Fruit fly (Drosophila melanogaster) Kc167 (cell line): Measurements from ENCODE around the gene osp.

Experiments used
- Myc ChIP-seq: fragments of >200 bp; optimal IDR thresholded peaks from 2 replicates; lab custom pipeline; 2017; ENCODE audit warnings: missing external identifiers
- Sin3A ChIP-seq: fragments of >200 bp; optimal IDR thresholded peaks from 2 replicates; lab custom pipeline; 2018; ENCODE audit warnings: missing external identifiers
- h ChIP-seq: fragments of >200 bp; optimal IDR thresholded peaks from 3 replicates; lab custom pipeline; 2018; ENCODE audit warnings: missing external identifiers
- insv ChIP-seq: fragments of >200 bp; optimal IDR thresholded peaks from 3 replicates; lab custom pipeline; 2018; ENCODE audit warnings: missing external identifiers
- psq ChIP-seq: fragments of >200 bp; optimal IDR thresholded peaks from 2 replicates; lab custom pipeline; 2017; ENCODE audit warnings: missing external identifiers
- ttk ChIP-seq: sonication (Bioruptor generic); optimal IDR thresholded peaks from 2 replicates; lab custom pipeline; 2017; ENCODE audit warnings: missing external identifiers

Gene osp

DNA sequence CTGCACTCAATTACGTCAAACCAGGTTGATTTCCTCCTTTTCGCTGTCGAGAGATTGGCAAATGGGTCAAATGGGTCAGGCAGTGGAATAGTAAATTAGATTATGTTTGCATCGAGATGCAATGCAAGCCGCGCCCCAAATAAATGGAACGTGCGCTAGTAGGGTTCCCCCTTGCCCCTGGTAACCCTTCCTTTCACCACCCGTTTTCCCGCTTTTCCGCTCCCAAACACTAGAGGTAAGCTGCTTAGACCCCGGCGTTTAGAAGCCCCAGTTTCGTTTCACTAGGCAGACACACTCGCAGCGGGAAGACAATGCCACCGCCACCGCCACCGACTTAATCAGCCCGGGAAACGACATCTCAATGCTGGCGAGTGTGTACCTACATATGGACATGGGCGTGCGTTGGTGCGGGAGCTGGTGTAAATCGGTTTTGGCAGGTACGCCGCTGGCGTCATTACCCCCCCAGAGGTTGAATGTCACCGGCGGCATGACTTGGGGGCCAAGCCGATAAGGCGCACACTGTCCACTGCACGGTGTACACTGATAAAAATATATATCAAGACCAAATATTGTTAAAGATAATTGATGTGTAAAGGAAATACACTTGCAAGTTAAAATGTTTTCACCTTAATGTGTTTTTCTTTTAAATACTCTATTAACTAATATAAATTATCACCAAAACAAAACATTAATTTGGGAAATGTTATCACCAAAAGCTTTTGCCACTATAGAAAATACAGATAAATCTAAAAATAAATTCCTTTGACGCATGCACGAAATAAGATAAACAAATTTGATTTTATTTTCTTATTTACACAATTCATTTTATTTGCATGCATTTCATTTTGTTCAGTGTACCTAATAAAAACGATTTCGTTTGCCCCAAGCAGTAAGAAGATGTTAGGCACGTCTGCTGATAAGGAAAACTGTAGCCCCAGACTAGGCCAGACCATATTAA is 75.9 kb downstream of the osp start:
- no peak for TF ChIP-seq h (lab: Kevin White, UChicago)
- no peak for TF ChIP-seq Sin3A (lab: Kevin White, UChicago)
- TF ChIP-seq ttk (lab: Kevin White, UChicago): no peak

dm6 chr2L:14611358-14612037 is 77.6 kb downstream of the osp start:
- no peak for TF ChIP-seq psq
- TF ChIP-seq Myc (lab: Kevin White, UChicago): no peak
- TF ChIP-seq Sin3A (lab: Kevin White, UChicago): no peak
- TF ChIP-seq h (lab: Kevin White, UChicago): no peak
- no peak for TF ChIP-seq ttk (lab: Kevin White, UChicago)
- TF ChIP-seq insv (lab: Kevin White, UChicago): no peak

DNA sequence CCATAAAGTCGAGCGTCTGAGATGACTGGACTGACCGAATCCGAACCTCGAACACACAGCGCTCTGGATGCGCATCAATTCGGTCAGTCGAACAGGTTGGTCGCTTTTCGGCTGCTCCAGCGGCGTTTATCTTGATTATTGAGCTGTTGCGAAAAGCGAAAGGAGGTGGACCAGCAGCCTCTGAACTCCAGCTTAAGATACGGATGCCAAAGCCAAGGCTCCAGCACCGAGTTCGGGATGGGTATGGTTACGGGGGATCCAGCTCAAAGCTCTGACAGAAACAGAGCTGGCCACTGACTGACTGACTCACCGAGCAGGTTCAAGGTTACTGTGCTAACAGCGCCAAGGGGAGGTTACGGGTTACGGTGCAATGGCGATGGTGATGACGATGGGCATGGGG is 83.0 kb downstream of the osp start:
- TF ChIP-seq psq: no peak
- TF ChIP-seq Sin3A (lab: Kevin White, UChicago): no peak
- TF ChIP-seq ttk (lab: Kevin White, UChicago): no peak
- TF ChIP-seq h (lab: Kevin White, UChicago): no peak
- TF ChIP-seq insv (lab: Kevin White, UChicago): no peak
- no peak for TF ChIP-seq Myc (lab: Kevin White, UChicago)

- TF ChIP-seq psq (no peak), Sin3A (lab: Kevin White, UChicago) (no peak), Myc (lab: Kevin White, UChicago) (no peak), ttk (lab: Kevin White, UChicago) (no peak), h (lab: Kevin White, UChicago) (no peak), insv (lab: Kevin White, UChicago) (no peak)
Measured at dm6 chr2L:14599058-14599789, 89.9 kb downstream of the osp start.

DNA sequence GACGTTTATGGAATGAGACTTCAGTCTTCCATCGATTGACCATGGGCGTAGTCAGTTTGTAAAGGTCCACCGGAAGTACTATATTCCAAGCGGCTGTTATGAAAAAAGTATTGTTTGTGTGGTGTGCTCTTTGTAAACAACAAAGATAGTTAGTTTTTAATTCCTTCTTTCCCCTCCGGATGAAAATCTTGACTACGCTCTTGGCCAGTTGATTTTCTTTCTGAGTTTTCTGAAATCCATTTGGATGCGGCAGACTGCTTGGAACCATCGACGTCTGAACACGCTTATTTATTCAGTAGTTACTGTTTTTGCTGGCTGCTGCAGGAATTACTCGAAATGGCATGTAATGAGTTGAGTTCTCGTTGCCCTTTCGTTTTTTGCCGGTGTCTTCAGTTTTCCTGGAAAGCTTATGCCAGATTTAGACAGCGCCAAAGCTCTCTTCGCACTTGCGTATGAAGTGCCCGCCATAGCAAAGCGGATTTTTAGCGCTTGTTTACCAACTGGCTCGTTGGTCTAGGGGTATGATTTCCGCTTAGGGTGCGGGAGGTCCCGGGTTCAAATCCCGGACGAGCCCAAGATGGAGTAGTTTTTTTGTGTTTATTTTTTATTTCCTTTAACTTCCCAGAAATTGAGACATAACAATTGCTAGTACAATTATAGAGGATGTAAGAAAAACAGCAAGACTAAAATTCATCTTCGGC is 90.6 kb downstream of the osp start:
- no peak for TF ChIP-seq insv (lab: Kevin White, UChicago)

- TF ChIP-seq Myc (lab: Kevin White, UChicago) (no peak), insv (lab: Kevin White, UChicago) (no peak), h (lab: Kevin White, UChicago) (no peak), ttk (lab: Kevin White, UChicago) (no peak), psq (no peak), Sin3A (lab: Kevin White, UChicago) (no peak)
Measured at dm6 chr2L:14588615-14589247, 100.4 kb downstream of the osp start.

DNA sequence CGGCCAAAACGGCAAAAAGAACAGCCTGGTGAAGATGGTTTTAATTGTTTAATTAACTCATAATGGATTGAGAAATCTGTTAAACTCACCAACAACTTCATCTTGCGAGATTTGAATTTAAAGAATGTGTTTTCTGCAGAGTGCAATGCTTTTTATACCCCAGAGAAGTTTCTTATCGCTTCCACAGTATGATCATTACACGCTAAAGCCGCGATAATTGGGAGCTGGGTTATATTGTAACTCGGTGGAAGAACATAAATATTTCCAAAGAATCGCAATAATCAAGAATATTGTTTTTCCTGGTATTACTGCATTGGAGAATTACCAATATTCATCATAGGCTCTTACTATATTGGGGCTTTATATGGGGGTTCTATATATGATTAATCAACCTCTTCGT is 101.0 kb downstream of the osp start, which contains the start of gene CG42680:
CG42680 (minus strand) TSS at position 101 of the 400 bp plus-strand sequence.
- TF ChIP-seq psq (no peak), ttk (lab: Kevin White, UChicago) (no peak), h (lab: Kevin White, UChicago) (no peak), Myc (lab: Kevin White, UChicago) (no peak), Sin3A (lab: Kevin White, UChicago) (no peak), insv (lab: Kevin White, UChicago) (no peak)

- TF ChIP-seq h (lab: Kevin White, UChicago) (no peak), insv (lab: Kevin White, UChicago) (no peak), psq (no peak), Sin3A (lab: Kevin White, UChicago) (no peak), ttk (lab: Kevin White, UChicago) (no peak), Myc (lab: Kevin White, UChicago) (no peak)
Measured at dm6 chr2L:14586714-14587481, 102.2 kb downstream of the osp start.

DNA sequence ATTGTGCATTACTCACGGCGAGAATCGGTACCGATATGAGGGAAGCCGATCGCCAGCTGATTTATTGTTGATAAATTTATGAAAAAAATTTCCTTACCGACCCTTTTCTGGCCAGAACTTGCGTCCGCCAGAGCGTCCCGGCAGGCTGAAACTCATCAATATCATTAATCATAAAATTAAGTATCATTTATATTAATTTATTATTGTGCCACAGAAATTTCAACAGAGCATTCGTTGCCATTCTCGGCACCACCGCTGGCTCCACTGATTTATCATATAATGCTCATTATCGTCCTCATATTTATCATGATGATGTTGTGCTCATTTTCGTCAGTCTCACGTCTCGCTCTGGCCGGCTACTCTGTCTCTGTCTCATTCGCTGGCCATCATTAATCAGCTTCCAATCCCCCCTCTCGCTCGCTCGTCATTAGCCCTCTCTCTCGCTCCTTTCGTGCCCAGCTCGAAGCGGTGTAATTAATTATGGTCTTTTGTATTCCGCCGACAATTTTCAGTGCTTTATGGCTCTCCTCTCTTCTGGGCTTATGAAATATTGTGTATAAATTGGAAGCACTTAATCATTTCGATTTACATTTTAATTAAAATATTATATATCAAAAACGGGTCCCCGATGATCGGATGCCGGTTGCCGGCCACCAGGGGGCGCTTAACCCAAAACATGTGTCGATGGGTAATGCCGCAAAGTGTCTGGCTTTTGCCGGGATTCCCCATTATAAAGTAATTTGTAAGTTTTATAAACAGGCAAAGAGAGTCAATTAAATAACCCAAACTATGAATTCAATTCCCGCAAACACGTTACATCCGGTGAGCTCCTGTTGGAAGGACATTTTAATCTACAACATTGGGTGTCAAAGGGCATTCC is 108.2 kb downstream of the osp start:
- TF ChIP-seq Sin3A (lab: Kevin White, UChicago) (no peak), Myc (lab: Kevin White, UChicago) (no peak), ttk (lab: Kevin White, UChicago) (no peak), psq (no peak), h (lab: Kevin White, UChicago) (no peak), insv (lab: Kevin White, UChicago) (no peak)
